Worm (Caenorhabditis elegans): ENCODE results near the gene srv-14.

DNA sequence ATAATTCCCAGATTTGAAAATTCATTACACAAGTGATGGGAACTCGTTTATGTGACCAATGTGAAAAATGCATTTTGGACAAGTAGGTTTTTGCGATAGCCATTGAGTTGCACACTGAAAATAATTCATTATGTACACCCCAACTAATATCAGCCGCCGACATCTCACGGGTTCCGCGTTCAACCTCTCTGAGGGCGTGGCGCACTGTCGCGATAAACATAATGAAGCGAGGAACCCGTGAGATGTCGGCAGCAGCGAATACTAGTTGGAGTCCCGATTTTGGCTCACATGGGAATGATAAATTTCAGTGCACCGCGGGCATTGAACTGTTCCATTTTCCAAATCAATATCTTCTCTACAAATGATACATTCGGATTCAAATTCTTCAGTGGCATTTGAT, 43.1 kb upstream of the srv-14 start:
- TF ChIP-seq nhr-2 (tag; optimal IDR thresholded peaks at IDR 0.05), result no peak
- no peak for TF ChIP-seq sem-2 (GFP tag; optimal IDR thresholded peaks at IDR 0.05)
- TF ChIP-seq nhr-12 (tag; optimal IDR thresholded peaks at IDR 0.05), result no peak
- TF ChIP-seq ztf-11 (tag; optimal IDR thresholded peaks at IDR 0.05), result no peak
- no peak for TF ChIP-seq mab-5 (tag; optimal IDR thresholded peaks at IDR 0.05)
- no peak for TF ChIP-seq unc-39 (tag; optimal IDR thresholded peaks at IDR 0.05)
- no peak for TF ChIP-seq snpc-4 (tag; optimal IDR thresholded peaks at IDR 0.05)
